Worm (Caenorhabditis elegans) whole organism, early embryonic: ENCODE results near the gene K06A4.6.

Source experiments
- B0310.2 ChIP-seq: sonication (generic microtip); optimal IDR thresholded peaks from 2 replicates; lab custom pipeline; 2016; ENCODE audit warnings: mild to moderate bottlenecking, missing genetic modification characterization, missing compliant biosample characterization
- F13C5.2 ChIP-seq: sonication (generic microtip); optimal IDR thresholded peaks from 2 replicates; lab custom pipeline; 2017; ENCODE audit warnings: mild to moderate bottlenecking, missing genetic modification characterization, inconsistent platforms, missing compliant biosample characterization
- aly-1 ChIP-seq: sonication (generic microtip); optimal IDR thresholded peaks from 2 replicates; lab custom pipeline; 2016; ENCODE audit warnings: missing genetic modification characterization, missing compliant biosample characterization
- ama-1 ChIP-seq: fragments of 150-350 bp; optimal IDR thresholded peaks from 2 replicates; lab custom pipeline; 2014
- ceh-13 ChIP-seq: fragments of 200-800 bp; sonication (Bioruptor generic); optimal IDR thresholded peaks from 2 replicates; lab custom pipeline; 2018; ENCODE audit warnings: mild to moderate bottlenecking, missing genetic modification characterization, missing compliant biosample characterization
- ceh-36 ChIP-seq: sonication (generic microtip); optimal IDR thresholded peaks from 2 replicates; lab custom pipeline; 2016; ENCODE audit warnings: missing genetic modification characterization, inconsistent platforms, missing compliant biosample characterization
- ets-7 ChIP-seq: sonication (generic microtip); optimal IDR thresholded peaks from 2 replicates; lab custom pipeline; 2016; ENCODE audit warnings: missing genotype, missing genetic modification characterization, missing compliant biosample characterization
- flt-1 ChIP-seq: fragments of 200-800 bp; sonication (Bioruptor generic); IDR thresholded peaks from 2 replicates; pipeline ENCODE4 v1.3.6; 2022; ENCODE audit warnings: missing genetic modification characterization, missing compliant biosample characterization
- hmbx-1 ChIP-seq: sonication (generic microtip); optimal IDR thresholded peaks from 2 replicates; lab custom pipeline; 2016; ENCODE audit warnings: mild to moderate bottlenecking, missing genetic modification characterization, missing compliant biosample characterization
- hmg-4 ChIP-seq: fragments of 200-800 bp; sonication (Bioruptor generic); optimal IDR thresholded peaks from 2 replicates; lab custom pipeline; 2018; ENCODE audit warnings: mild to moderate bottlenecking, missing genetic modification characterization, missing compliant biosample characterization
- hnd-1 ChIP-seq: sonication (generic microtip); optimal IDR thresholded peaks from 2 replicates; lab custom pipeline; 2016; ENCODE audit warnings: missing genetic modification characterization, missing compliant biosample characterization
- pes-1 ChIP-seq: fragments of 200-800 bp; sonication (Bioruptor generic); IDR thresholded peaks from 2 replicates; pipeline ENCODE4 v1.3.6; 2022; ENCODE audit warnings: missing genetic modification reagents, missing genetic modification characterization, missing compliant biosample characterization
- scrt-1 ChIP-seq: fragments of 200-800 bp; sonication (Bioruptor generic); IDR thresholded peaks from 2 replicates; pipeline ENCODE4 v1.3.6; 2022; ENCODE audit warnings: missing genetic modification characterization, missing compliant biosample characterization
- sea-1 ChIP-seq: fragments of 200-800 bp; sonication (Bioruptor generic); conservative IDR thresholded peaks from 2 replicates; pipeline ENCODE4 v1.3.6; 2022; ENCODE audit warnings: missing genetic modification characterization, missing compliant biosample characterization
- tbx-11 ChIP-seq: fragments of 200-800 bp; sonication (Bioruptor generic); IDR thresholded peaks from 2 replicates; pipeline ENCODE4 v1.3.6; 2022; ENCODE audit warnings: missing genetic modification characterization, missing compliant biosample characterization
- tbx-37 ChIP-seq: fragments of 200-800 bp; sonication (Bioruptor generic); conservative IDR thresholded peaks from 2 replicates; pipeline ENCODE4 v1.3.6; 2022; ENCODE audit warnings: missing genetic modification reagents, missing genetic modification characterization, missing compliant biosample characterization
- tra-4 ChIP-seq: sonication (generic microtip); optimal IDR thresholded peaks from 2 replicates; lab custom pipeline; 2017; ENCODE audit warnings: missing genetic modification characterization, missing compliant biosample characterization

Gene K06A4.6

DNA sequence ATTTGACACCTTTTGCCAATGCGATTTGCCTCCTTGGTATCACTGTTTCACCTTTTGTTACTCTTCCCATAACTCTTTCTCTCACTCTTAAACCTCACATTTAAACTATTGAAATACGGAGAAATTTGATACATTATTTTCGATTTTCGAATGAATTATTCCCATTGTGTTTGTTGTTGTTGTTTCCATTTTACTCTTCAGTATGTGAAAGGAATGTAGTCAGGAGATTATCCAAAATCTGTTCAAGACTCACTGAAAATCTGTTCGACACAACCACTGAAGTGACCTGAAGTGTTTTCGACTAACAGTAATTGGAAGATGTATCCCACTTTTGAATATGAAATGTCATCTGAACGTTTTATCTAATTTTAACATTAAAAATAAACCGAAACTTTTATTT is 39.4 kb downstream of the K06A4.6 start:
- TF ChIP-seq sea-1 (GFP tag; lab: Robert Waterston, UW) (no peak), tra-4 (tag; lab: Kevin White, UChicago) (no peak), hmg-4 (GFP tag; lab: Kevin White, UChicago) (no peak), ceh-36 (tag; lab: Kevin White, UChicago) (no peak), hnd-1 (tag; lab: Kevin White, UChicago) (no peak), F13C5.2 (tag; lab: Kevin White, UChicago) (no peak), aly-1 (tag; lab: Kevin White, UChicago) (no peak), tbx-11 (GFP tag; lab: Robert Waterston, UW) (no peak), flt-1 (GFP tag; lab: Robert Waterston, UW) (no peak), pes-1 (no peak), ama-1 (no peak), B0310.2 (no peak), hmbx-1 (tag; lab: Kevin White, UChicago) (no peak), scrt-1 (no peak), ets-7 (tag; lab: Kevin White, UChicago) (no peak), tbx-37 (GFP tag; lab: Robert Waterston, UW) (no peak), ceh-13 (GFP tag; lab: Kevin White, UChicago) (no peak)

DNA sequence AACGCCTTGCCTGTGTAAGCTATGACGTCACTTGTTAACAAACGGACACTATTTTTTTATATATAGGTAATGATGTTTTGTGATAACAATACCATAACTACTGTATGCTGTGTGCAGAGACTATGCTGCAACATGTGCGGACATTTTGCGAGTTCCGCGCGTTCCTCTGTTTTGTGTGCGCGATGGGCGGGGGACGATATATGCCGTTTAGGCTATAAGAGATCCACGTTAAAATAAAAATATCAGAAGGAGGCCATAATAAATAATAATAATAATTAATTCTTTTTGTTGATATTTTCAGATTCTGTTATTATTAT is 40.5 kb downstream of the K06A4.6 start:
- TF ChIP-seq B0310.2 (no peak), tbx-37 (GFP tag; lab: Robert Waterston, UW) (no peak), hmbx-1 (tag; lab: Kevin White, UChicago) (no peak), pes-1 (no peak), hmg-4 (GFP tag; lab: Kevin White, UChicago) (no peak), F13C5.2 (tag; lab: Kevin White, UChicago) (no peak), tbx-11 (GFP tag; lab: Robert Waterston, UW) (no peak), ets-7 (tag; lab: Kevin White, UChicago) (no peak), scrt-1 (no peak)

ce11 chrV:9439315-9440002 is 41.0 kb downstream of the K06A4.6 start, which contains the start of gene Y54B9A.1:
TSS of gene Y54B9A.1 (minus strand) at chrV:9439549.
- TF ChIP-seq tbx-11 (GFP tag; lab: Robert Waterston, UW), result 0 out of 2 replicates have a peak, but pooled peaks have one; percentile 42
